Fruit fly (Drosophila melanogaster) whole organism, embryonic: ENCODE results near the gene CG3740.

ENCODE experiments used
- Atf-2 ChIP-seq: fragments of 200-800 bp; sonication (Bioruptor generic); optimal IDR thresholded peaks from 2 replicates; lab custom pipeline; 2016; ENCODE audit warnings: missing biosample characterization, missing genetic modification characterization
- CG10565 ChIP-seq: fragments of 200-800 bp; sonication (Bioruptor generic); optimal IDR thresholded peaks from 3 replicates; lab custom pipeline; 2016; ENCODE audit warnings: missing biosample characterization, mild to moderate bottlenecking, missing genetic modification characterization
- CG13624 ChIP-seq: fragments of 200-800 bp; sonication (Bioruptor generic); optimal IDR thresholded peaks from 2 replicates; lab custom pipeline; 2016; ENCODE audit warnings: missing biosample characterization, missing genetic modification characterization
- CG17328 ChIP-seq: fragments of 200-800 bp; sonication (Bioruptor generic); IDR thresholded peaks from 2 replicates; pipeline ENCODE4 v1.3.6; 2022; ENCODE audit warnings: missing biosample characterization, missing genetic modification characterization
- CG3065 ChIP-seq: fragments of 200-800 bp; sonication (Bioruptor generic); optimal IDR thresholded peaks from 2 replicates; lab custom pipeline; 2016; ENCODE audit warnings: missing biosample characterization, missing genetic modification characterization
- CG7357 ChIP-seq: fragments of 200-800 bp; sonication (Bioruptor generic); IDR thresholded peaks from 3 replicates; pipeline ENCODE4 v1.3.6; 2022; ENCODE audit warnings: missing biosample characterization, missing genetic modification characterization
- Mrtf ChIP-seq: fragments of 200-800 bp; sonication (Bioruptor generic); IDR thresholded peaks from 3 replicates; pipeline ENCODE4 v1.3.6; 2022; ENCODE audit warnings: missing biosample characterization, missing genetic modification characterization
- NK7.1 ChIP-seq: fragments of 200-800 bp; sonication (Bioruptor generic); optimal IDR thresholded peaks from 3 replicates; lab custom pipeline; 2016; ENCODE audit warnings: missing biosample characterization, missing genetic modification characterization
- bab2 ChIP-seq: fragments of 200-800 bp; sonication (Bioruptor generic); optimal IDR thresholded peaks from 2 replicates; lab custom pipeline; 2016; ENCODE audit warnings: missing biosample characterization, missing genetic modification characterization
- nau ChIP-seq: fragments of 200-800 bp; sonication (Bioruptor generic); optimal IDR thresholded peaks from 3 replicates; lab custom pipeline; 2017; ENCODE audit warnings: missing biosample characterization, mild to moderate bottlenecking, missing genetic modification characterization, missing genetic modification reagents
- pan ChIP-seq, 4 experiments: fragments of >200 bp in 3 of 4; fragments of 200-800 bp in 1 of 4; sonication (Bioruptor generic) in 1 of 4; optimal IDR thresholded peaks in 3 of 4; IDR thresholded peaks in 1 of 4; 2 replicates each; pipeline versions ENCODE4 v1.3.6 to Lab custom; 2017 to 2022; ENCODE audit warnings: missing biosample characterization in 2 of 4, missing genetic modification characterization in 2 of 4, mixed read lengths in 1 of 4
- sob ChIP-seq: fragments of 200-800 bp; sonication (Bioruptor generic); IDR thresholded peaks from 2 replicates; pipeline ENCODE4 v1.3.6; 2022; ENCODE audit warnings: missing biosample characterization, missing genetic modification characterization

dm6 chrX:1669214-1669613 lies at the start of gene CG3740, which contains the start of gene hfw:
- peak; percentile 69 for TF ChIP-seq CG7357
- peak; percentile 15 for TF ChIP-seq CG13624
- peak; percentile 70 for TF ChIP-seq CG17328 (GFP tag; lab: Robert Waterston, UW)
- peak; percentile 82 for TF ChIP-seq sob (GFP tag; lab: Robert Waterston, UW)
- TF ChIP-seq pan (optimal IDR thresholded peaks at IDR 0.05; lab: Kevin White, UChicago): no peak
- TF ChIP-seq pan (GFP tag; optimal IDR thresholded peaks at IDR 0.05 in 1 of 2, IDR thresholded peaks at IDR 0.05 in 1 of 2): peak in 1 of 2 experiments; percentile 72
- TF ChIP-seq Mrtf (GFP tag; lab: Robert Waterston, UW): peak; percentile 51; the same call in 1 of the 3 replicates
- no peak for TF ChIP-seq CG3065 (GFP tag; lab: Kevin White, UChicago)
- no peak for TF ChIP-seq nau
- no peak for TF ChIP-seq bab2 (GFP tag; lab: Kevin White, UChicago)
- no peak for TF ChIP-seq Atf-2 (GFP tag; lab: Kevin White, UChicago)
- no peak for TF ChIP-seq CG10565 (GFP tag; lab: Kevin White, UChicago)
- TF ChIP-seq NK7.1 (GFP tag; lab: Kevin White, UChicago): no peak
